Worm (Caenorhabditis elegans) whole organism, late embryonic: ENCODE data around the gene T19C3.4.

ENCODE experiments used
- ahr-1 ChIP-seq: sonication (generic microtip); optimal IDR thresholded peaks from 2 replicates; lab custom pipeline; 2016; ENCODE audit warnings: missing genetic modification characterization, missing compliant biosample characterization
- ceh-9 ChIP-seq: sonication (generic microtip); optimal IDR thresholded peaks from 2 replicates; lab custom pipeline; 2016; ENCODE audit warnings: mild to moderate bottlenecking, missing genetic modification characterization, inconsistent platforms, missing compliant biosample characterization
- dmd-4 ChIP-seq: sonication (generic microtip); optimal IDR thresholded peaks from 2 replicates; lab custom pipeline; 2016; ENCODE audit warnings: borderline replicate concordance, missing genetic modification characterization, missing compliant biosample characterization
- fkh-10 ChIP-seq: fragments of 150-350 bp; optimal IDR thresholded peaks from 2 replicates; lab custom pipeline; 2014; ENCODE audit warnings: missing biosample characterization, missing genetic modification reagents, missing genetic modification characterization
- pax-1 ChIP-seq: fragments of 150-350 bp; optimal IDR thresholded peaks from 2 replicates; lab custom pipeline; 2014; ENCODE audit warnings: missing biosample characterization, missing genetic modification characterization

- no peak for TF ChIP-seq ahr-1
- TF ChIP-seq fkh-10 (GFP tag; lab: Kevin White, UChicago), result no peak
- no peak for TF ChIP-seq pax-1 (tag; lab: Kevin White, UChicago)
- TF ChIP-seq dmd-4, result no peak
- no peak for TF ChIP-seq ceh-9 (tag; lab: Kevin White, UChicago)
Measured at ce11 chrIII:605415-606054, 14.5 kb downstream of the T19C3.4 start, which contains the start of the genes Y55B1AR.4 and ttr-7.
